Worm (Caenorhabditis elegans) whole organism, midembryonic: ENCODE measurements around the gene ZK856.11.

Source experiments
- cog-1 ChIP-seq: sonication (generic microtip); optimal IDR thresholded peaks from 2 replicates; lab custom pipeline; 2016; ENCODE audit warnings: missing genetic modification characterization, missing compliant biosample characterization
- flt-1 ChIP-seq: fragments of 200-800 bp; sonication (Bioruptor generic); IDR thresholded peaks from 2 replicates; pipeline ENCODE4 v1.3.6; 2022; ENCODE audit warnings: missing genetic modification characterization, missing compliant biosample characterization
- klf-2 ChIP-seq: fragments of 200-800 bp; sonication (Bioruptor generic); conservative IDR thresholded peaks from 2 replicates; pipeline ENCODE4 v1.3.6; 2022; ENCODE audit warnings: missing genetic modification reagents, missing genetic modification characterization, missing compliant biosample characterization
- med-1 ChIP-seq: sonication (generic microtip); optimal IDR thresholded peaks from 2 replicates; lab custom pipeline; 2017; ENCODE audit warnings: missing genetic modification characterization, mild to moderate bottlenecking, missing compliant biosample characterization, antibody characterized with exemption, missing genetic modification reagents; ENCODE audit not compliant: insufficient read depth
- ref-1 ChIP-seq: fragments of 200-800 bp; sonication (Bioruptor generic); conservative IDR thresholded peaks from 2 replicates; pipeline ENCODE4 v1.3.6; 2022; ENCODE audit warnings: missing genetic modification reagents, missing genetic modification characterization, missing compliant biosample characterization
- ztf-29 ChIP-seq: fragments of 200-800 bp; sonication (Bioruptor generic); IDR thresholded peaks from 2 replicates; pipeline ENCODE4 v1.3.6; 2022; ENCODE audit warnings: missing genetic modification reagents, missing genetic modification characterization, missing compliant biosample characterization

DNA sequence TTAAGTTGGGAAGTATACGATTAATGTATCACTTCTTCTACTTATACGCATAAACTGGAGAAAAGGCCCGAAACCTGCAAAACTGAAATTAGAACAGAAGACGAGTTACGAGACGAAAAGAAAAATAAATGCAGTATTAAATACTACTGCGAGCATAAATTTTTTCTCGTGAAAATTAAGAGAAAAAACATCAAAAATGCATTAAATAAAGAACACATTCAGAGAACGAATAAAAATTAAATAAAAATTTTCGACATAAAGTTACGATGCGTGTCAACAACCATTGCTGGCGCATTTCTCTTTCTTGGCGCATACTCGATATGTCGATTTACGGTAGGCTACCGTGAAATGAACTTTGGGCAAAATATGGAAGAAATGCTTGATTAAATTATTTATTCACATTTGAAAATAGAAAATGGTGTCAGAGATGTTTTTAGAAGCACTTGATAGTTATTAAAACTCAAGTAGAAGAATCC is at the start of gene ZK856.11, which contains the start of gene ZK856.19:
- TF ChIP-seq ref-1 (GFP tag; lab: Robert Waterston, UW): no peak
- no peak for TF ChIP-seq klf-2 (GFP tag; lab: Robert Waterston, UW)
- TF ChIP-seq med-1: no peak
- TF ChIP-seq flt-1 (GFP tag; lab: Robert Waterston, UW): no peak
- no peak for TF ChIP-seq cog-1
- TF ChIP-seq ztf-29 (GFP tag; lab: Robert Waterston, UW): no peak
